Fruit fly (Drosophila melanogaster) whole organism: Measurements from ENCODE around the gene CG5191.

Experiments
- CG8478 ChIP-seq: fragments of >200 bp; optimal IDR thresholded peaks from 2 replicates; lab custom pipeline; 2018; ENCODE audit warnings: inconsistent platforms
- pan ChIP-seq: fragments of >200 bp; optimal IDR thresholded peaks from 2 replicates; lab custom pipeline; 2017
- psq ChIP-seq: fragments of >200 bp; optimal IDR thresholded peaks from 2 replicates; lab custom pipeline; 2017
- usp ChIP-seq: fragments of >200 bp; optimal IDR thresholded peaks from 2 replicates; lab custom pipeline; 2017; ENCODE audit warnings: missing biosample characterization, missing genetic modification characterization, mixed read lengths

DNA sequence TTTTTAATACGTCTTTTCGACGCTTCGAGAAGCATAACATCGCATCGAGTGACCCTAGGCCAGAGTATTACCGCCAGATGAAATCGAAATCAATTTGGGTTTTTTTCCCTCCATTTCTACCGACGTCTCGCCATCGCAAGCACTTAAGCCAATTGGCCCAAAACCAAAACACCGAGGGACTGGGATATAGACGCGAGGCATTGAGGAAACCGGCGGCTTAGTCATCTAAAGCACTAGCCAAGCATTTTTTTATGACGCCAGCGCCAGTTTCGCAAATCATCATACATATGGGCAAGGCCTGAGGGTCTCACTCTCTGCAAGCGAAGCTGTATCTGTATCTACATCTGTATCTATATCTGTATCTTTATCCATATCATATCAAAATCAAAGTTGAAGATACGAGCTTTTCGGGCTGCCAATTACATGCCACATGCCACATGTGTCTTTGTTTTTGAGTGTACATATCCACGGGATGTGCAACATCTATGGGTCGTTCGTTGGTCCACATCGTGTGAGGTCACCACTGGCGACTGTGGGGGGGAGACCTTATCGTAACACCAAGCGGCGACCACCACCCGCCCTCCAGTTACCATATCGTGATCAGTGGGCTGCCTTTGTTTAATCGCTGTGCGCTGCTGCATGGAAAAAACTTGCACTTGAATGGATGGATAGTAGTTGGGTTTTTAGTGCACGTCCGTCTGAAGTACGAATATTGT is 7.0 kb downstream of the CG5191 start:
- TF ChIP-seq usp (GFP tag; lab: Kevin White, UChicago) (no peak), psq (lab: Kevin White, UChicago) (no peak), CG8478 (lab: Kevin White, UChicago) (no peak), pan (lab: Kevin White, UChicago) (no peak)
